Fruit fly (Drosophila melanogaster): Measurements from ENCODE around the gene bys.

dm6 chrX:7909482-7909881 lies 7.8 kb downstream of the bys start:
- TF ChIP-seq psq (optimal IDR thresholded peaks at IDR 0.05) (no peak), Sin3A (optimal IDR thresholded peaks at IDR 0.05) (no peak), ttk (optimal IDR thresholded peaks at IDR 0.05) (no peak), h (optimal IDR thresholded peaks at IDR 0.05) (no peak)
